Worm (Caenorhabditis elegans): ENCODE data around the gene K02D10.8.

K02D10.8 gene

DNA sequence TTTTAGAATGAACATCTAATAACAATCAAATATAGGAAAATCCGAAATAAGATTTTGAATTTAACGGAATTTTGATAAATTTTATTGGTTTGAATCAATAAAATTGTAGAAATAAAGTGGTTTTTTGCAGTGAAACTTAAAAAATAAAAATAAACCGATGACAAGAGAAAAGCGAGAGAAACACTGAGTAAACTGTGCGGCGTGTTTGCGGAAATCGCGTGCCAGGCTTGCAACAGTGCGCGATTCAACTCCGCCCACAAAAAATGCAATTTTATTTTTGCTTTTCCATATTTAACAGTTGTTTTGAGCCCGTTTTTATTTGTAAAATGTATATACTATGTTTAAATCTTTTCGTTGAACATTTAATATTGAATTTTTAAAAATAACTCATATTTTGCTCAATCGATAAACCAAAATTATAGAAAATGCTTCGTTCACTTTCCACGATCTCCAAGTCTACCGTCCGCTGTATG lies 18.3 kb upstream of the K02D10.8 start, which contains the start of gene mtss-1 (continued):
- TF ChIP-seq zfh-2 (GFP tag; conservative IDR thresholded peaks at IDR 0.05) (no peak), hmg-1.2 (GFP tag; IDR thresholded peaks at IDR 0.05) (peak; percentile 35; the same call in 1 of the 2 replicates), lsl-1 (GFP tag; optimal IDR thresholded peaks at IDR 0.05) (peak; percentile 55), ets-4 (GFP tag; optimal IDR thresholded peaks at IDR 0.05) (no peak), rcor-1 (GFP tag; IDR thresholded peaks at IDR 0.05) (no peak; the same call in 1 of the 2 replicates), let-607 (tag; optimal IDR thresholded peaks at IDR 0.05) (peak in 1 of 2 experiments; percentile 13), lag-1 (GFP tag; IDR thresholded peaks at IDR 0.05) (no peak), ekl-4 (GFP tag; IDR thresholded peaks at IDR 0.05) (no peak), tbp1 (GFP tag; optimal IDR thresholded peaks at IDR 0.05) (peak; percentile 30), ztf-3 (GFP tag; optimal IDR thresholded peaks at IDR 0.05) (no peak), F23B12.7 (tag; optimal IDR thresholded peaks at IDR 0.05; ENCODE audit: insufficient read depth) (peak; percentile 36), gei-17 (GFP tag; optimal IDR thresholded peaks at IDR 0.05) (no peak), Y53F4B.3 (GFP tag; IDR thresholded peaks at IDR 0.05) (no peak), lsy-27 (tag; optimal IDR thresholded peaks at IDR 0.05; ENCODE audit: borderline replicate concordance, insufficient read depth) (no peak), efl-1 (GFP tag; optimal IDR thresholded peaks at IDR 0.05) (no peak), bed-1 (GFP tag; IDR thresholded peaks at IDR 0.05) (no peak), cebp-1 (GFP tag; IDR thresholded peaks at IDR 0.05) (no peak), cebp-1 (tag; optimal IDR thresholded peaks at IDR 0.05) (peak; percentile 62), D2030.7 (GFP tag; IDR thresholded peaks at IDR 0.05) (0 out of 2 replicates have a peak, but pooled peaks have one; percentile 17), snpc-1.3 (tag; optimal IDR thresholded peaks at IDR 0.05; ENCODE audit: insufficient read depth) (peak; percentile 84), B0261.1 (tag; optimal IDR thresholded peaks at IDR 0.05) (no peak), madf-8 (GFP tag; conservative IDR thresholded peaks at IDR 0.05) (no peak), lin-54 (GFP tag; optimal IDR thresholded peaks at IDR 0.05) (peak; percentile 30), rpc-1 (optimal IDR thresholded peaks at IDR 0.05) (peak; percentile 41), rpc-1 (tag; optimal IDR thresholded peaks at IDR 0.05) (no peak), ceh-91 (GFP tag; IDR thresholded peaks at IDR 0.05) (no peak), Y79H2A.3 (GFP tag; conservative IDR thresholded peaks at IDR 0.05) (no peak)

DNA sequence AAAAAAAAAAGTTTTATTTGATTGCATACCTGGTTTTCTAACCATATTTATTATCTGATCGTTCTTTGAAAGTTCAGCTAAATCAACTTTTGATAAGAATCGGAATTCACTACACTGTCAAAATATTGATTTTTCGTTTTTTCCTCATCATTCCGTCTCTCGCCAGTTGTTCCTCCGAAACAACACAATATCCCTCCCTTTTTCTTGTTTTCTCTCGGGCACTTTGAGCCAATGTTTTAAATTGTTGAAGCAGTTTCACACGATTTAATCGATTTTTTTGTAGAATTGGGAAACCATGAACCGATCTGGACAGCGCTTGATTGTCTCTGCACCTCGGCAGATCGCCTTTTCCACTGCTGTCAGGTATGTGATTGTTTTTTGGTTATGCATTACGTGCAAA lies 16.9 kb upstream of the K02D10.8 start, which contains the start of gene K02D10.1:
Gene K02D10.1 (plus strand): TSS at position 284 of the 400 bp plus-strand sequence.
- TF ChIP-seq ama-1 (optimal IDR thresholded peaks at IDR 0.05) (peak; percentile 56), ama-1 (GFP tag; optimal IDR thresholded peaks at IDR 0.05) (no peak), nhr-27 (tag; optimal IDR thresholded peaks at IDR 0.05) (no peak)

DNA sequence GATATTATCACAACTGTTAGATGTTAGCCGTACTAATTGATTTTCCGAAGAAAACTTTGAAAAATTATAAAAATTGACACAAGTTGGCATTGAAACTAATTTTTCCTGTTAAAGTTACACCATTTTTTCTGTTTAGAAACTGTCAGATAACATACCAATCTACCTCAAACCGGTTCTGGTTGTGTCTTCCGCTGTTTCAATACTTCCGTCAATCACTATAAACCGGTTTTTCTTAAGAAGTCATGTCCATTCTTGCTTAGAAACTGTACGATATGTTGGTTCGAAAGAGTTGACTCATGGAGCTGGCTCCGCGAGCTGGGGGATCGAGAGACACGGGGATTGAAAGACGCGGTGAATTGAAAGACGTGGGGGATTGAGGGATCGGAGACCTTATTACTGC lies 15.9 kb upstream of the K02D10.8 start:
- TF ChIP-seq B0035.1 (tag; optimal IDR thresholded peaks at IDR 0.05) (no peak), lin-26 (GFP tag; IDR thresholded peaks at IDR 0.05) (peak; percentile 59; the same call in 1 of the 2 replicates)

DNA sequence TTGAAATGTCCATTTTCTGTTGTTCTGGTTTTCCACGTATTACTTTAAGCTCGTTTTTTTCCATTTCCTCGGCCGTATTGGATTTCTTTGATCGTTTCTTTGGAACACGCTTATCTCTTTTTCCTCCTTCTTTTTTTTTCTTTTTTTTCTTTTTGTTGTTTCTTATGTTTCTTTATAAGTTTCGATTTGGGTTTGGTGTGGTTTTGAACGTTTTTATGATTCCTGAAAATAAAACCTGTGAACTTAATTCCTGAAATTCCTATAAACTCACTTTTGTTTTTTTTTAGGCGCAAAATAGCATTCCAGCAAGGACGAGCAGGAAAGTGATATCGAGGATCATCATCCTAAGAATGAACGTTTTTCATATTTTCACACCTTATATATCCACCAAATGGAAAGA lies 15.0 kb upstream of the K02D10.8 start, which contains the start of gene K02D10.2:
Gene K02D10.2 (minus strand): TSS at position 101 of the 400 bp plus-strand sequence.
- TF ChIP-seq pbrm-1 (GFP tag; IDR thresholded peaks at IDR 0.05) (no peak), snpc-3.4 (tag; optimal IDR thresholded peaks at IDR 0.05) (no peak), mes-4 (tag; optimal IDR thresholded peaks at IDR 0.05) (no peak), F22D6.2 (tag; optimal IDR thresholded peaks at IDR 0.05) (no peak), nfya-2 (GFP tag; IDR thresholded peaks at IDR 0.05) (no peak), nhr-120 (GFP tag; IDR thresholded peaks at IDR 0.05) (no peak), F49E8.2 (tag; optimal IDR thresholded peaks at IDR 0.05; ENCODE audit: insufficient read depth) (no peak), ceh-91 (GFP tag; IDR thresholded peaks at IDR 0.05) (no peak), dpl-1 (GFP tag; optimal IDR thresholded peaks at IDR 0.05) (no peak), F10E7.11 (tag; optimal IDR thresholded peaks at IDR 0.05) (no peak), B0035.1 (tag; optimal IDR thresholded peaks at IDR 0.05) (no peak), K12H6.12 (tag; optimal IDR thresholded peaks at IDR 0.05) (no peak), F23B12.7 (tag; optimal IDR thresholded peaks at IDR 0.05; ENCODE audit: insufficient read depth) (no peak), egrh-3 (GFP tag; IDR thresholded peaks at IDR 0.05) (no peak), dox-1 (GFP tag; IDR thresholded peaks at IDR 0.05) (no peak), lin-35 (GFP tag; optimal IDR thresholded peaks at IDR 0.05) (no peak), Y53F4B.3 (GFP tag; IDR thresholded peaks at IDR 0.05) (no peak)

All from whole organism, young adult.